Worm (Caenorhabditis elegans) whole organism, late embryonic: ENCODE results near the gene fbxb-96.

Source experiments
- F13H6.1 ChIP-seq: sonication (generic microtip); optimal IDR thresholded peaks from 2 replicates; lab custom pipeline; 2016; ENCODE audit warnings: missing genetic modification characterization, missing compliant biosample characterization
- elt-2 ChIP-seq: sonication (generic microtip); optimal IDR thresholded peaks from 2 replicates; lab custom pipeline; 2016; ENCODE audit warnings: missing genetic modification reagents, missing genetic modification characterization, missing compliant biosample characterization
- hlh-6 ChIP-seq: sonication (generic microtip); optimal IDR thresholded peaks from 2 replicates; lab custom pipeline; 2016; ENCODE audit warnings: missing genotype, missing genetic modification characterization, missing compliant biosample characterization
- nhr-232 ChIP-seq: sonication (generic microtip); optimal IDR thresholded peaks from 2 replicates; lab custom pipeline; 2016; ENCODE audit warnings: missing genetic modification characterization, missing compliant biosample characterization
- pha-2 ChIP-seq: sonication (generic microtip); optimal IDR thresholded peaks from 2 replicates; lab custom pipeline; 2017; ENCODE audit warnings: mild to moderate bottlenecking, missing genetic modification characterization, missing compliant biosample characterization
- pha-4 ChIP-seq: fragments of 150-350 bp; optimal IDR thresholded peaks from 2 replicates; lab custom pipeline; 2018; ENCODE audit warnings: missing biosample characterization, missing genetic modification reagents, missing genetic modification characterization
- unc-3 ChIP-seq, 2 experiments: fragments of 200-800 bp in 1 of 2; sonication (Bioruptor generic) in 1 of 2; sonication (generic microtip) in 1 of 2; conservative IDR thresholded peaks in 1 of 2; optimal IDR thresholded peaks in 1 of 2; 2 replicates each; pipeline versions ENCODE4 v1.3.6 to Lab custom; 2016 to 2022; ENCODE audit warnings: missing compliant biosample characterization in 2 of 2, missing genetic modification characterization in 2 of 2, missing genetic modification reagents in 1 of 2

ce11 chrII:1808217-1808616, 42.0 kb downstream of the fbxb-96 start, which contains the start of gene C08F1.8:
- TF ChIP-seq pha-2 (no peak), nhr-232 (tag; lab: Kevin White, UChicago) (no peak), F13H6.1 (tag; lab: Kevin White, UChicago) (no peak), unc-3 (GFP tag; conservative IDR thresholded peaks at IDR 0.05; lab: Robert Waterston, UW) (no peak), unc-3 (tag; optimal IDR thresholded peaks at IDR 0.05; lab: Kevin White, UChicago) (no peak), pha-4 (no peak), elt-2 (tag; lab: Kevin White, UChicago) (no peak), hlh-6 (tag; lab: Kevin White, UChicago) (no peak)
